Worm (Caenorhabditis elegans): ENCODE measurements around the gene egl-10.

DNA sequence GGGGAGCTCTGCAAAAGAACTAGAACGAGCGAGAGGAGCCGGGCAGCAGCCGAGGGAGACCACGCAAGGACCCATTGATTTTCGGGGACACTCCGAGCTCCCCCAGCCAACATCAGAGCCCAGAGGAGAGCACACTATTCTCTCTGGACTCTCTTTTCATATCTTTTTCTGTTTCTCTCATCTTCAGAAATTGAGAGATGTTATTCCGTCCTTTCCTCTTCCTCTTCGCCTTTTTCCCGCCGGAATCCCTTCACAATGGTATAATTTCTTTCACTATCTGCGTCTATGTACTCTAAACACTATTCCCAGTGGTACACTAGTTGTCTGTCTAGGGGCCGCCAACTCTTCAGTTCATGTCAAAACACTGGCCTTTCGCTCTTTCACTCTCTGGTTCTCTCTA, 2.6 kb upstream of the egl-10 start:
- no peak for TF ChIP-seq flt-1 (GFP tag; IDR thresholded peaks at IDR 0.05)
- TF ChIP-seq klf-2 (GFP tag; conservative IDR thresholded peaks at IDR 0.05) = no peak
- TF ChIP-seq tab-1 (GFP tag; IDR thresholded peaks at IDR 0.05) = no peak
- no peak for TF ChIP-seq ztf-29 (GFP tag; IDR thresholded peaks at IDR 0.05)
- no peak for TF ChIP-seq ref-1 (GFP tag; conservative IDR thresholded peaks at IDR 0.05)
- TF ChIP-seq cog-1 (tag; optimal IDR thresholded peaks at IDR 0.05) = peak; percentile 87
- TF ChIP-seq T22C8.4 (GFP tag; IDR thresholded peaks at IDR 0.05) = 0 out of 2 replicates have a peak, but pooled peaks have one; percentile 23

Data from whole organism, midembryonic.